Fruit fly (Drosophila melanogaster): ENCODE results near the gene Mps1.
A peak's percentile ranks its signal among the peaks of the same experiment; 100 is the strongest.

Mps1 gene

DNA sequence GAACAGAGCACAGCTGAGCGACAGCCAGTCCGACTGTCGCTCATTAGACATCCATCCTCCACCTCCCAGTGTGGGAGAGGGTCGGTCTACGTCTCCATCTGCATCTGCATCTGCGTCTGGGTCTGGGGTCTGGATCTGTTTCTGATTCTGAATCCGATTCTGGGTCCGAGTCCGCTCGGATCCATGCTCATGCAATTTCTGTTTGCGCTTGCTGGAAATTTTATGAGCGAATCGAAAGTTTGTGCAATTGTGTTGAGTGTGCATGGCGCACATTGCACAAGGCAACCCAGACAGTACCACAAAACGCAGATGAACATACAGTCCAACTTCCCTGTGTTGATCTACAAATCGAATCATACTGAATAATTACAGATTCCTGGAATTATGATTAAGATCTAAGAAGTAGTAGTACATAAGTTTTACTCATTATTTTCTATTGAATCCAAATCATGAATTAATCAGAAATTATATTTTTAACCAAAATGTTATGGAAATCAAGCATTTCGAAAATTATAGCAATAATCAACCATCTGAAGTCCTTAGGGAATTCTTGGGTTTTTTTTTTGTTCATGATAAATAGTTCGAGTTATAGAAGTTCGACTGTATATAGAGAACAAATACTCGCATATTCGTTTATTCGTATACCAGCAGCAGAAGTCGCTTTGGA lies 32.1 kb downstream of the Mps1 start (continued):
- TF ChIP-seq Kr (GFP tag; optimal IDR thresholded peaks at IDR 0.05) (no peak), CG7928 (GFP tag; optimal IDR thresholded peaks at IDR 0.05) (no peak), CG18476 (GFP tag; optimal IDR thresholded peaks at IDR 0.05) (no peak), CG3163 (GFP tag; optimal IDR thresholded peaks at IDR 0.05) (no peak), salm (tag; optimal IDR thresholded peaks at IDR 0.05) (no peak), nom (GFP tag; optimal IDR thresholded peaks at IDR 0.05) (peak; percentile 77), CG17186 (GFP tag; optimal IDR thresholded peaks at IDR 0.05) (no peak), Fer1 (GFP tag; optimal IDR thresholded peaks at IDR 0.05) (no peak), CG8281 (tag; optimal IDR thresholded peaks at IDR 0.05) (no peak), CG13296 (GFP tag; optimal IDR thresholded peaks at IDR 0.05) (no peak), CG15011 (GFP tag; optimal IDR thresholded peaks at IDR 0.05) (no peak), Bteb2 (GFP tag; optimal IDR thresholded peaks at IDR 0.05) (no peak), tin (GFP tag; optimal IDR thresholded peaks at IDR 0.05) (no peak), CG12744 (GFP tag; optimal IDR thresholded peaks at IDR 0.05) (no peak), CG6683 (GFP tag; optimal IDR thresholded peaks at IDR 0.05) (no peak), CG13775 (GFP tag; optimal IDR thresholded peaks at IDR 0.05) (no peak), gem (tag; optimal IDR thresholded peaks at IDR 0.05) (peak; percentile 60), Hr51 (GFP tag; optimal IDR thresholded peaks at IDR 0.05) (peak in 1 of 2 experiments; percentile 39), Fer2 (tag; optimal IDR thresholded peaks at IDR 0.05) (no peak), jumu (GFP tag; optimal IDR thresholded peaks at IDR 0.05) (no peak), CG9876 (GFP tag; optimal IDR thresholded peaks at IDR 0.05) (no peak), CG10209 (GFP tag; optimal IDR thresholded peaks at IDR 0.05) (no peak), CG10462 (GFP tag; optimal IDR thresholded peaks at IDR 0.05) (no peak), usp (GFP tag; optimal IDR thresholded peaks at IDR 0.05) (no peak), CG14014 (GFP tag; IDR thresholded peaks at IDR 0.05) (no peak; the same call in 1 of the 2 replicates), CG13123 (GFP tag; optimal IDR thresholded peaks at IDR 0.05) (no peak), CG18619 (GFP tag; optimal IDR thresholded peaks at IDR 0.05) (no peak), CG10959 (GFP tag; IDR thresholded peaks at IDR 0.05) (no peak), repo (GFP tag; optimal IDR thresholded peaks at IDR 0.05) (no peak), Dad (GFP tag; optimal IDR thresholded peaks at IDR 0.05) (no peak), ham (GFP tag; IDR thresholded peaks at IDR 0.05) (no peak), CG1233 (GFP tag; optimal IDR thresholded peaks at IDR 0.05) (no peak), fd3F (GFP tag; optimal IDR thresholded peaks at IDR 0.05) (no peak), so (GFP tag; IDR thresholded peaks at IDR 0.05) (no peak), Hsf (GFP tag; optimal IDR thresholded peaks at IDR 0.05) (no peak), Nf-YB (GFP tag; optimal IDR thresholded peaks at IDR 0.05) (no peak), D19B (GFP tag; optimal IDR thresholded peaks at IDR 0.05) (no peak), Oli (tag; optimal IDR thresholded peaks at IDR 0.05) (peak; percentile 40), Usf (GFP tag; optimal IDR thresholded peaks at IDR 0.05) (no peak), CG6689 (GFP tag; IDR thresholded peaks at IDR 0.05) (peak; percentile 45), pfk (GFP tag; optimal IDR thresholded peaks at IDR 0.05) (no peak), NfI (GFP tag; optimal IDR thresholded peaks at IDR 0.05) (no peak), C15 (GFP tag; IDR thresholded peaks at IDR 0.05) (no peak), ERR (GFP tag; optimal IDR thresholded peaks at IDR 0.05) (no peak), kay (GFP tag; optimal IDR thresholded peaks at IDR 0.05) (no peak), CG15479 (GFP tag; optimal IDR thresholded peaks at IDR 0.05) (peak; percentile 3), nau (GFP tag; optimal IDR thresholded peaks at IDR 0.05) (no peak), CG32772 (GFP tag; IDR thresholded peaks at IDR 0.05) (no peak), CG9932 (GFP tag; IDR thresholded peaks at IDR 0.05) (no peak), pros (GFP tag; optimal IDR thresholded peaks at IDR 0.05) (no peak), onecut (GFP tag; IDR thresholded peaks at IDR 0.05) (no peak)
